Worm (Caenorhabditis elegans): Measurements from ENCODE around the gene F29B9.11.

- TF ChIP-seq pha-4 (tag; optimal IDR thresholded peaks at IDR 0.05), result no peak
- no peak for TF ChIP-seq ztf-26 (tag; optimal IDR thresholded peaks at IDR 0.05)
- no peak for TF ChIP-seq dpl-1 (GFP tag; optimal IDR thresholded peaks at IDR 0.05)
- TF ChIP-seq unc-62 (GFP tag; optimal IDR thresholded peaks at IDR 0.05), result no peak
- no peak for TF ChIP-seq ztf-6 (GFP tag; IDR thresholded peaks at IDR 0.05)
- TF ChIP-seq let-526 (GFP tag; IDR thresholded peaks at IDR 0.05), result no peak
- TF ChIP-seq B0336.3 (GFP tag; IDR thresholded peaks at IDR 0.05), result no peak; the same call in 1 of the 2 replicates
- no peak for TF ChIP-seq F37B4.10 (GFP tag; IDR thresholded peaks at IDR 0.05)
- no peak for TF ChIP-seq hsf-1 (GFP tag; IDR thresholded peaks at IDR 0.05)
- no peak for TF ChIP-seq ceh-58 (GFP tag; IDR thresholded peaks at IDR 0.05)
Observed at ce11 chrIV:4659277-4659676, 724 bp downstream of the F29B9.11 start, which contains the start of gene mrps-21.

Data from whole organism, young adult.